Worm (Caenorhabditis elegans) whole organism, L3 larva: ENCODE results near the gene lgc-36.

Experiments
- R02D3.7 ChIP-seq: fragments of 150-350 bp; optimal IDR thresholded peaks from 2 replicates; lab custom pipeline; 2014; ENCODE audit warnings: missing biosample characterization, missing genetic modification characterization
- ZK546.5 ChIP-seq: sonication (generic microtip); optimal IDR thresholded peaks from 2 replicates; lab custom pipeline; 2017; ENCODE audit warnings: missing biosample characterization, missing genetic modification characterization
- aly-2 ChIP-seq: fragments of 150-350 bp; optimal IDR thresholded peaks from 2 replicates; lab custom pipeline; 2014; ENCODE audit warnings: missing biosample characterization, missing genetic modification characterization
- ama-1 ChIP-seq: fragments of 150-350 bp; optimal IDR thresholded peaks from 2 replicates; lab custom pipeline; 2018
- ceh-16 ChIP-seq: sonication (generic microtip); optimal IDR thresholded peaks from 2 replicates; lab custom pipeline; 2017; ENCODE audit warnings: missing biosample characterization, missing genetic modification characterization
- ceh-28 ChIP-seq: fragments of 150-350 bp; optimal IDR thresholded peaks from 2 replicates; lab custom pipeline; 2014; ENCODE audit warnings: missing biosample characterization, missing genetic modification reagents, missing genetic modification characterization
- ceh-82 ChIP-seq: fragments of 150-350 bp; optimal IDR thresholded peaks from 2 replicates; lab custom pipeline; 2014; ENCODE audit warnings: missing biosample characterization, missing genetic modification characterization
- ceh-9 ChIP-seq: sonication (generic microtip); optimal IDR thresholded peaks from 2 replicates; lab custom pipeline; 2018; ENCODE audit warnings: missing biosample characterization, missing genetic modification characterization
- daf-12 ChIP-seq: fragments of 150-350 bp; optimal IDR thresholded peaks from 2 replicates; lab custom pipeline; 2014; ENCODE audit warnings: missing biosample characterization, missing genetic modification reagents, missing genetic modification characterization
- egl-27 ChIP-seq: sonication (generic microtip); optimal IDR thresholded peaks from 4 replicates; lab custom pipeline; 2017; ENCODE audit warnings: missing biosample characterization, missing genetic modification reagents, missing genetic modification characterization
- egl-5 ChIP-seq: fragments of 150-350 bp; optimal IDR thresholded peaks from 2 replicates; lab custom pipeline; 2017; ENCODE audit warnings: missing biosample characterization, missing genetic modification reagents, missing genetic modification characterization, inconsistent platforms
- elt-1 ChIP-seq: fragments of 150-350 bp; optimal IDR thresholded peaks from 2 replicates; lab custom pipeline; 2014; ENCODE audit warnings: missing biosample characterization, missing genetic modification characterization
- elt-2 ChIP-seq: sonication (generic microtip); optimal IDR thresholded peaks from 2 replicates; lab custom pipeline; 2016; ENCODE audit warnings: missing genetic modification reagents, mild to moderate bottlenecking, missing genetic modification characterization, missing compliant biosample characterization
- elt-3 ChIP-seq, 3 experiments: fragments of 150-350 bp in 1 of 3; sonication (generic microtip) in 2 of 3; optimal IDR thresholded peaks; 2 replicates in 2 of 3; 4 replicates in 1 of 3; lab custom pipeline; 2014 to 2017; ENCODE audit warnings: missing biosample characterization in 3 of 3, missing genetic modification characterization in 3 of 3
- fkh-2 ChIP-seq: fragments of 150-350 bp; optimal IDR thresholded peaks from 2 replicates; lab custom pipeline; 2014; ENCODE audit warnings: missing biosample characterization, missing genetic modification reagents, missing genetic modification characterization
- fos-1 ChIP-seq: fragments of 150-350 bp; optimal IDR thresholded peaks from 2 replicates; lab custom pipeline; 2014; ENCODE audit warnings: missing biosample characterization, missing genetic modification characterization
- hmg-11 ChIP-seq: sonication (generic microtip); optimal IDR thresholded peaks from 2 replicates; lab custom pipeline; 2016; ENCODE audit warnings: missing genetic modification characterization, missing compliant biosample characterization
- jun-1 ChIP-seq: fragments of 150-350 bp; optimal IDR thresholded peaks from 2 replicates; lab custom pipeline; 2014; ENCODE audit warnings: missing biosample characterization, missing genetic modification reagents, missing genetic modification characterization
- lin-15B ChIP-seq: fragments of 150-350 bp; optimal IDR thresholded peaks from 2 replicates; lab custom pipeline; 2014; ENCODE audit warnings: missing biosample characterization, missing genetic modification characterization
- lin-39 ChIP-seq: fragments of 150-350 bp; optimal IDR thresholded peaks from 2 replicates; lab custom pipeline; 2018; ENCODE audit warnings: missing biosample characterization, missing genetic modification reagents, missing genetic modification characterization
- mdl-1 ChIP-seq: fragments of 150-350 bp; optimal IDR thresholded peaks from 2 replicates; lab custom pipeline; 2014; ENCODE audit warnings: missing biosample characterization, missing genetic modification characterization
- mml-1 ChIP-seq: fragments of 150-350 bp; sonication (generic microtip); optimal IDR thresholded peaks from 3 replicates; lab custom pipeline; 2014; ENCODE audit warnings: missing biosample characterization, missing genetic modification characterization
- nfya-1 ChIP-seq: sonication (generic microtip); optimal IDR thresholded peaks from 2 replicates; lab custom pipeline; 2017; ENCODE audit warnings: missing genetic modification characterization, mild to moderate bottlenecking, missing compliant biosample characterization, antibody characterized with exemption, moderate library complexity; ENCODE audit not compliant: insufficient read depth
- nhr-12 ChIP-seq: fragments of 150-350 bp; optimal IDR thresholded peaks from 2 replicates; lab custom pipeline; 2014; ENCODE audit warnings: missing biosample characterization, missing genetic modification characterization
- nhr-23 ChIP-seq: fragments of 150-350 bp; optimal IDR thresholded peaks from 2 replicates; lab custom pipeline; 2014; ENCODE audit warnings: missing biosample characterization, missing genetic modification reagents, missing genetic modification characterization
- nhr-25 ChIP-seq: sonication (generic microtip); optimal IDR thresholded peaks from 2 replicates; lab custom pipeline; 2017; ENCODE audit warnings: missing biosample characterization, missing genetic modification characterization
- nhr-43 ChIP-seq: sonication (generic microtip); optimal IDR thresholded peaks from 2 replicates; lab custom pipeline; 2016; ENCODE audit warnings: mild to moderate bottlenecking, missing genetic modification characterization, missing compliant biosample characterization; ENCODE audit not compliant: poor library complexity, severe bottlenecking
- nhr-67 ChIP-seq: fragments of 150-350 bp; optimal IDR thresholded peaks from 2 replicates; lab custom pipeline; 2014; ENCODE audit warnings: missing biosample characterization, missing genetic modification characterization
- nhr-76 ChIP-seq: fragments of 150-350 bp; sonication (generic microtip); optimal IDR thresholded peaks from 5 replicates; lab custom pipeline; 2014; ENCODE audit warnings: missing biosample characterization, missing genetic modification characterization
- nhr-77 ChIP-seq: fragments of 150-350 bp; optimal IDR thresholded peaks from 2 replicates; lab custom pipeline; 2014; ENCODE audit warnings: missing biosample characterization, missing genetic modification characterization
- pha-4 ChIP-seq: fragments of 150-350 bp; optimal IDR thresholded peaks from 2 replicates; lab custom pipeline; 2014; ENCODE audit warnings: missing biosample characterization, missing genetic modification reagents, missing genetic modification characterization
- pqm-1 ChIP-seq: fragments of 150-350 bp; optimal IDR thresholded peaks from 2 replicates; lab custom pipeline; 2017; ENCODE audit warnings: missing biosample characterization, missing genetic modification characterization, inconsistent platforms
- sea-2 ChIP-seq: fragments of 150-350 bp; sonication (generic microtip); optimal IDR thresholded peaks from 4 replicates; lab custom pipeline; 2014; ENCODE audit warnings: missing biosample characterization, missing genetic modification reagents, missing genetic modification characterization
- skn-1 ChIP-seq: fragments of 150-350 bp; optimal IDR thresholded peaks from 2 replicates; lab custom pipeline; 2014; ENCODE audit warnings: missing biosample characterization, missing genetic modification characterization
- snpc-4 ChIP-seq: fragments of 150-350 bp; optimal IDR thresholded peaks from 2 replicates; lab custom pipeline; 2014; ENCODE audit warnings: missing biosample characterization, missing genetic modification characterization
- tbx-2 ChIP-seq: sonication (generic microtip); optimal IDR thresholded peaks from 2 replicates; lab custom pipeline; 2016; ENCODE audit warnings: mild to moderate bottlenecking, missing genetic modification characterization, missing compliant biosample characterization
- unc-62 ChIP-seq: fragments of 150-350 bp; sonication (generic microtip); optimal IDR thresholded peaks from 4 replicates; lab custom pipeline; 2014; ENCODE audit warnings: missing biosample characterization, missing genetic modification reagents, missing genetic modification characterization
- zag-1 ChIP-seq: fragments of 150-350 bp; optimal IDR thresholded peaks from 2 replicates; lab custom pipeline; 2014; ENCODE audit warnings: missing biosample characterization, missing genetic modification characterization
- ztf-11 ChIP-seq: fragments of 150-350 bp; optimal IDR thresholded peaks from 2 replicates; lab custom pipeline; 2014; ENCODE audit warnings: missing biosample characterization, missing genetic modification characterization
- ztf-4 ChIP-seq: fragments of 150-350 bp; optimal IDR thresholded peaks from 2 replicates; lab custom pipeline; 2014; ENCODE audit warnings: missing biosample characterization, missing genetic modification characterization

lgc-36 gene

ce11 chrV:11244539-11244938, 14.3 kb downstream of the lgc-36 start, which contains the start of gene mxl-1:
Gene mxl-1 (plus strand): TSS chrV:11244839.
- TF ChIP-seq sea-2 (GFP tag; lab: Kevin White, UChicago) (no peak), ZK546.5 (tag; lab: Kevin White, UChicago) (no peak), ama-1 (lab: Kevin White, UChicago) (no peak), nhr-43 (tag; lab: Kevin White, UChicago) (no peak), skn-1 (tag; lab: Kevin White, UChicago) (no peak), nfya-1 (tag; lab: Kevin White, UChicago) (no peak), snpc-4 (tag; lab: Kevin White, UChicago) (no peak), lin-39 (tag; lab: Kevin White, UChicago) (no peak), aly-2 (tag; lab: Kevin White, UChicago) (no peak), fkh-2 (tag; lab: Kevin White, UChicago) (no peak), mdl-1 (tag; lab: Kevin White, UChicago) (no peak), elt-2 (tag; lab: Kevin White, UChicago) (no peak)

DNA sequence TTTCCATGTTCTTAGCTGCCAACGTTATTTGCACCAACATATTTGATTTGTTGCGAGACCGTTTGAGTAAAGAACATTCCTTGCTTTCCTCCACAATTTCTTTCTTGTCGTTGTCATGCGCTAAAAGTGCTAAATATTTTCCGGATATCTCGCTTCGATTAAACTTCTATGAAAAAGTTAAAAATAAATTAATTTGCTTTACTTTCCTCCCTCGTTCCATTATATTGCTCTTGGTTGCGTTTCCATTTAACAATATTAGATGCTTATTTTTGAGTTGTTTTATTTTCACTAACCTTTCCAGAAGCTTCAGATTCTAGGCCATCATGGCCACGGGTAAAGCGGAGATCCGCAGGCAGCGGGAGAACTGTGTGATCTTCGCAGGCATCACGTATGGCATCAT, 17.2 kb downstream of the lgc-36 start, which contains the start of gene pgap-1:
Gene pgap-1, plus strand, starts transcription at position 301 of the 400 bp plus-strand sequence.
- TF ChIP-seq nfya-1 (tag; lab: Kevin White, UChicago) (no peak), fkh-2 (tag; lab: Kevin White, UChicago) (no peak), elt-1 (no peak), daf-12 (tag; lab: Kevin White, UChicago) (no peak), ceh-28 (tag; lab: Kevin White, UChicago) (no peak), nhr-23 (no peak), fos-1 (tag; lab: Kevin White, UChicago) (no peak), elt-3 (tag; optimal IDR thresholded peaks at IDR 0.05; lab: Kevin White, UChicago) (no peak), nhr-12 (tag; lab: Kevin White, UChicago) (no peak), lin-15B (tag; lab: Kevin White, UChicago) (no peak), sea-2 (GFP tag; lab: Kevin White, UChicago) (no peak), unc-62 (GFP tag; lab: Kevin White, UChicago) (no peak), snpc-4 (tag; lab: Kevin White, UChicago) (no peak), ztf-4 (tag; lab: Kevin White, UChicago) (no peak), nhr-67 (tag; lab: Kevin White, UChicago) (no peak), ztf-11 (tag; lab: Kevin White, UChicago) (no peak)

DNA sequence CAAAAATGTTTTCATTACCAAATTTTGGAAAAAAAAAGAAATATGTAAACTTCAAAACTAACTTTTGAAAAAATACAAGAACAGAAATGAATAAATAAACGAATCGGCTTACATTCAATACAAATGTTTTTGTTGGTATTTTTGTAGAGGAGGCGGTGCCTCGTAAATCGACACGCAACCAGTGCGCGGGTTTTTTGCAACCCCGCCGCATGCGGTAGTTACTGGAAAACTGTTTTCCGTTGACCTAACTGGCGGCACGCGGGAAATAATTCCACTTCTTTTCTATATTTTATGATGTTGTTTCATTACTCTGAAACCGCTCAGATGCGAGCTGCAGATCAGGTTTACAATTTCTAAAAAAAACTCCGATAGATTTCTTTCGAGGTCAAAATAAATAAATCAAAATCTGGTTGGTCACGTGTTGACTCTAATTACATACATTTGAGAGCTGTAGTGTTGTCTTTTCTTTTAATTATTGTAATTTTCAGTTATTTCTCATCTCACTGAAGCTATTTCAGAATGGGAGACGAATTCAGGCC, 19.5 kb downstream of the lgc-36 start, which contains the start of the genes dvc-1 and ima-1:
Gene dvc-1, minus strand, starts transcription at position 145 of the 539 bp plus-strand sequence.
Gene ima-1, plus strand, starts transcription at position 489 of the 539 bp plus-strand sequence.
- TF ChIP-seq sea-2 (GFP tag; lab: Kevin White, UChicago) (no peak), fkh-2 (tag; lab: Kevin White, UChicago) (no peak), nhr-77 (tag; lab: Kevin White, UChicago) (no peak), ceh-28 (tag; lab: Kevin White, UChicago) (no peak), elt-2 (tag; lab: Kevin White, UChicago) (peak; percentile 53), zag-1 (no peak), tbx-2 (tag; lab: Kevin White, UChicago) (no peak), ztf-4 (tag; lab: Kevin White, UChicago) (no peak), mml-1 (tag; lab: Kevin White, UChicago) (no peak), nhr-76 (tag; lab: Kevin White, UChicago) (no peak), snpc-4 (tag; lab: Kevin White, UChicago) (peak; percentile 60), lin-39 (tag; lab: Kevin White, UChicago) (peak; percentile 57), nhr-43 (tag; lab: Kevin White, UChicago) (peak; percentile 60), fos-1 (tag; lab: Kevin White, UChicago) (no peak), egl-27 (tag; lab: Kevin White, UChicago) (no peak), nhr-25 (peak; percentile 52), hmg-11 (tag; lab: Kevin White, UChicago) (no peak), R02D3.7 (peak; percentile 98), ZK546.5 (tag; lab: Kevin White, UChicago) (no peak), pqm-1 (tag; lab: Kevin White, UChicago) (no peak), egl-5 (no peak), pha-4 (tag; lab: Kevin White, UChicago) (peak; percentile 67), ceh-16 (no peak), lin-15B (tag; lab: Kevin White, UChicago) (peak; percentile 55), ceh-9 (no peak), ceh-82 (tag; lab: Kevin White, UChicago) (peak; percentile 61), nhr-23 (peak; percentile 47), ama-1 (lab: Kevin White, UChicago) (no peak), ztf-11 (tag; lab: Kevin White, UChicago) (no peak), jun-1 (tag; lab: Kevin White, UChicago) (no peak)
